Worm (Caenorhabditis elegans): Measurements from ENCODE around the gene C42C1.9.

DNA sequence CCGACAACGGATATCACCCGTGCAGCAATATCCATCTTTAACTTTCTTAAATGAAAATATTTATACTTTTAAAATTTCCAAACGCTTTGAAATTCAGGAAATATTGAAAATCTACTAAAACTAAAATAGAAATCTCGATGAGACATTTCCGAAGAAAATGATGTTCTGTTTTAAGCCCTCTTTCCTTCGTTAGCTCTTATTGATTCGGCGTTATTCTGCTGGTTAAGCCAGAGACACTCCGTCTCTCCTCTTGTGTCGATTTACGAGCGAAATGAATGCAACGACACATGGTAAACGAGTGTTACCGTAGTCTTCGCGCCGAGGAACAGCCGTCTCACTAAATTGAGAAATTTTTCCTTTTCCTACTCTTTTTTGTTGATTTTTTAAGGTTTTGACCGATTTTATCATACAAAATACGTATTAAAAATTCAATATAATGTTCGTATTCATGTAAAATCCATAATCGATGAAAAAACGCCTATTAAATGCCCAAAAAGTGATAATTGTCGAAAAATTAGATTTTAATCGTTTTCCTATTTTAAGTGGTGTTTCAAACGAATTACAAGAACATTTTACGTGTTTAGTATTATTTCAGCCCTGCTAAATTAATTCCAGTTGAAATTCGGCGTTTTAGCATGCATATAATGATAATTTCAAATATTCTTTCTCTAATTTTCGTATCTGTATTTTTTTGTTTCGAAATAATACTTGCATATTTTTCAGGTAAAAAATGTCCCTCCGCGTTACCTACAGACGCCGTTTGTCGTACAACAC lies 20.8 kb upstream of the C42C1.9 start, which contains the start of the genes ppm-1.H and rpl-34:
- TF ChIP-seq nfya-1 (tag; optimal IDR thresholded peaks at IDR 0.05) (peak; percentile 84), ama-1 (optimal IDR thresholded peaks at IDR 0.05) (no peak)
